Fruit fly (Drosophila melanogaster) whole organism, prepupa: Measurements from ENCODE around the gene bb8.

Experiments
- CG11902 ChIP-seq: fragments of 200-800 bp; sonication (Bioruptor generic); optimal IDR thresholded peaks from 3 replicates; lab custom pipeline; 2016; ENCODE audit warnings: missing biosample characterization, missing genetic modification characterization
- Ets21C ChIP-seq: fragments of 200-800 bp; sonication (Bioruptor generic); optimal IDR thresholded peaks from 3 replicates; lab custom pipeline; 2016; ENCODE audit warnings: missing biosample characterization, missing genetic modification characterization

dm6 chr3R:23284256-23284655 is 5.7 kb downstream of the bb8 start:
- no peak for TF ChIP-seq CG11902
- TF ChIP-seq Ets21C: no peak
